Worm (Caenorhabditis elegans) whole organism, early embryonic: ENCODE measurements around the gene F46F5.14.
"Not testable (repeated sequence)": the region's sequence is repeated elsewhere in the genome, so short reads cannot be mapped to it uniquely, and the experiment has no call there.

Experiments used
- B0310.2 ChIP-seq: sonication (generic microtip); optimal IDR thresholded peaks from 2 replicates; lab custom pipeline; 2016; ENCODE audit warnings: mild to moderate bottlenecking, missing genetic modification characterization, missing compliant biosample characterization
- ceh-36 ChIP-seq: sonication (generic microtip); optimal IDR thresholded peaks from 2 replicates; lab custom pipeline; 2016; ENCODE audit warnings: missing genetic modification characterization, inconsistent platforms, missing compliant biosample characterization
- ets-7 ChIP-seq: sonication (generic microtip); optimal IDR thresholded peaks from 2 replicates; lab custom pipeline; 2016; ENCODE audit warnings: missing genotype, missing genetic modification characterization, missing compliant biosample characterization
- flt-1 ChIP-seq: fragments of 200-800 bp; sonication (Bioruptor generic); IDR thresholded peaks from 2 replicates; pipeline ENCODE4 v1.3.6; 2022; ENCODE audit warnings: missing genetic modification characterization, missing compliant biosample characterization
- hmbx-1 ChIP-seq: sonication (generic microtip); optimal IDR thresholded peaks from 2 replicates; lab custom pipeline; 2016; ENCODE audit warnings: mild to moderate bottlenecking, missing genetic modification characterization, missing compliant biosample characterization
- hmg-4 ChIP-seq: fragments of 200-800 bp; sonication (Bioruptor generic); optimal IDR thresholded peaks from 2 replicates; lab custom pipeline; 2018; ENCODE audit warnings: mild to moderate bottlenecking, missing genetic modification characterization, missing compliant biosample characterization
- pes-1 ChIP-seq: fragments of 200-800 bp; sonication (Bioruptor generic); IDR thresholded peaks from 2 replicates; pipeline ENCODE4 v1.3.6; 2022; ENCODE audit warnings: missing genetic modification reagents, missing genetic modification characterization, missing compliant biosample characterization
- tbx-37 ChIP-seq: fragments of 200-800 bp; sonication (Bioruptor generic); conservative IDR thresholded peaks from 2 replicates; pipeline ENCODE4 v1.3.6; 2022; ENCODE audit warnings: missing genetic modification reagents, missing genetic modification characterization, missing compliant biosample characterization
- tra-4 ChIP-seq: sonication (generic microtip); optimal IDR thresholded peaks from 2 replicates; lab custom pipeline; 2017; ENCODE audit warnings: missing genetic modification characterization, missing compliant biosample characterization

The F46F5.14 gene

DNA sequence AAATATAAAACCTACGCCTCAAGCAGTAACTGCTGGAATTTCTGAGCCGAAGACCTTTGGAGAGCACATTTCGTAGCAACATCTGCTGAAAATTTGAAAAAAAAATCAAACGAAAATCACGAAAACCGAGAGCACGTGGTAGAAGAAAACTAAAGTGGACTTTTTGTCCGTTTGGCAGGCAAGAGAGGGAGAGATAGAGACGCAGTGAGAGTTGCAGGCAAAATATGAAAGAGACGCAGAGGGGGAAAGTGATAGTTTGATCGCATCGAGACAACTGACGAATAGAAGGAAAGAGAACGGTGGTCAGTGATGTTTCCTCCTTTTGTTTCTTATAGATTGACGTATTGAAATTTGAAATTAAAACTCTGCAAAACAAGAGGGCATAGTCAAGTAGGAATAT is 48.7 kb downstream of the F46F5.14 start, which contains the start of the genes acdh-9 and F28A10.13:
Gene acdh-9 (minus strand): TSS at position 85 of the 400 bp plus-strand sequence.
Gene F28A10.13 (plus strand): TSS at position 294 of the 400 bp plus-strand sequence.
- TF ChIP-seq tra-4 (no peak), ets-7 (tag; lab: Kevin White, UChicago) (no peak), pes-1 (GFP tag; lab: Robert Waterston, UW) (no peak), hmbx-1 (tag; lab: Kevin White, UChicago) (no peak), ceh-36 (tag; lab: Kevin White, UChicago) (no peak), hmg-4 (GFP tag; lab: Kevin White, UChicago) (no peak), B0310.2 (tag; lab: Kevin White, UChicago) (no peak)

DNA sequence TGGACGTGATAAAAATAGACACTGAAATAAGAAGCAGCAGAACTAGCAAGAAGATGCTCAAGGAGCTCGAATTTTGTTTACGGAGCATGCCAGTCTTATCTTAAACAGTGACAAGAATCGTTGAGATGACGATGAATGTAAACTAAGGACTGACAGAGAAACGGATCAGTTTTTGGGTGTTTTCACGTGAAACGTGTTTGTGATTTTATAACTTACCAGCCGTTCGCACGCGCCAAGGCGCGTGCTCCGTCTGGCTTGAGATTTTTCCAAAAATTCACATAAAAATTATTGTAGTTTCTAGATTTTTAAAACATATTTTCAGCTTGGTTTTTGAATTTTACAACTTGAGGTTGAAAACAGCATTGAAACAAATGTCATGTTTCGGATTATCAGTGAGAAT is 50.8 kb downstream of the F46F5.14 start, which contains the start of gene F28A10.5:
Gene F28A10.5 (minus strand): TSS at position 101 of the 400 bp plus-strand sequence.
- not testable (repeated sequence) for TF ChIP-seq tbx-37 (GFP tag; lab: Robert Waterston, UW); hmg-4 (GFP tag; lab: Kevin White, UChicago); flt-1 (GFP tag; lab: Robert Waterston, UW)
